Fruit fly (Drosophila melanogaster) whole organism, adult: ENCODE results near the gene CG31140.
A peak's percentile ranks its signal among the peaks of the same experiment; 100 is the strongest.

ENCODE experiments used
- CG11617 ChIP-seq: fragments of 200-800 bp; sonication (Bioruptor generic); optimal IDR thresholded peaks from 2 replicates; lab custom pipeline; 2017; ENCODE audit warnings: mild to moderate bottlenecking, missing biosample characterization, missing genetic modification reagents, missing genetic modification characterization
- CG12768 ChIP-seq: fragments of 200-800 bp; sonication (Bioruptor generic); optimal IDR thresholded peaks from 2 replicates; lab custom pipeline; 2017; ENCODE audit warnings: missing biosample characterization, missing genetic modification characterization, mild to moderate bottlenecking, moderate library complexity, missing genetic modification reagents
- CG14711 ChIP-seq: fragments of 200-800 bp; sonication (Bioruptor generic); optimal IDR thresholded peaks from 2 replicates; lab custom pipeline; 2018; ENCODE audit warnings: missing biosample characterization, mild to moderate bottlenecking, missing genetic modification characterization, moderate library complexity
- CG1620 ChIP-seq: fragments of 200-800 bp; sonication (Bioruptor generic); optimal IDR thresholded peaks from 2 replicates; lab custom pipeline; 2016; ENCODE audit warnings: missing biosample characterization, missing genetic modification characterization
- CG33017 ChIP-seq: fragments of 200-800 bp; sonication (Bioruptor generic); optimal IDR thresholded peaks from 2 replicates; lab custom pipeline; 2018; ENCODE audit warnings: missing biosample characterization, mild to moderate bottlenecking, missing genetic modification characterization, moderate library complexity
- CG5204 ChIP-seq: fragments of 200-800 bp; sonication (Bioruptor generic); optimal IDR thresholded peaks from 2 replicates; lab custom pipeline; 2016; ENCODE audit warnings: missing biosample characterization, missing genetic modification characterization
- CG7045 ChIP-seq: fragments of 200-800 bp; sonication (Bioruptor generic); optimal IDR thresholded peaks from 2 replicates; lab custom pipeline; 2017; ENCODE audit warnings: missing biosample characterization, mild to moderate bottlenecking, missing genetic modification characterization
- CG7101 ChIP-seq: fragments of 200-800 bp; sonication (Bioruptor generic); optimal IDR thresholded peaks from 2 replicates; lab custom pipeline; 2018; ENCODE audit warnings: missing biosample characterization, mild to moderate bottlenecking, missing genetic modification characterization, moderate library complexity
- Crg-1 ChIP-seq: fragments of 200-800 bp; sonication (Bioruptor generic); optimal IDR thresholded peaks from 2 replicates; lab custom pipeline; 2016; ENCODE audit warnings: missing biosample characterization, missing genetic modification characterization
- Hr96 ChIP-seq: fragments of 200-800 bp; sonication (Bioruptor generic); optimal IDR thresholded peaks from 2 replicates; lab custom pipeline; 2016; ENCODE audit warnings: missing biosample characterization, missing genetic modification characterization
- Mnt ChIP-seq: fragments of 200-800 bp; sonication (Bioruptor generic); optimal IDR thresholded peaks from 2 replicates; lab custom pipeline; 2016; ENCODE audit warnings: missing biosample characterization, mild to moderate bottlenecking, missing genetic modification characterization
- bab1 ChIP-seq: fragments of 200-800 bp; sonication (Bioruptor generic); optimal IDR thresholded peaks from 3 replicates; lab custom pipeline; 2019; ENCODE audit warnings: missing biosample characterization, mild to moderate bottlenecking, missing genetic modification characterization, moderate library complexity
- cic ChIP-seq: fragments of 200-800 bp; sonication (Bioruptor generic); optimal IDR thresholded peaks from 2 replicates; lab custom pipeline; 2017; ENCODE audit warnings: missing biosample characterization, mild to moderate bottlenecking, missing genetic modification characterization, moderate library complexity
- cnc ChIP-seq, 2 experiments: fragments of >200 bp; optimal IDR thresholded peaks; 2 replicates each; lab custom pipeline; 2017
- kay ChIP-seq: fragments of 200-800 bp; sonication (Bioruptor generic); peaks from one replicate; lab custom pipeline; 2016; ENCODE audit warnings: missing biosample characterization, missing genetic modification characterization, borderline replicate concordance
- ovo ChIP-seq: fragments of 200-800 bp; sonication (Bioruptor generic); optimal IDR thresholded peaks from 2 replicates; lab custom pipeline; 2016; ENCODE audit warnings: missing biosample characterization, missing genetic modification characterization
- pad ChIP-seq: fragments of 200-800 bp; sonication (Bioruptor generic); optimal IDR thresholded peaks from 3 replicates; lab custom pipeline; 2017; ENCODE audit warnings: missing biosample characterization, missing genetic modification characterization, mild to moderate bottlenecking, moderate library complexity, missing genetic modification reagents
- tj ChIP-seq: fragments of 200-800 bp; sonication (Bioruptor generic); optimal IDR thresholded peaks from 3 replicates; lab custom pipeline; 2017; ENCODE audit warnings: missing biosample characterization, mild to moderate bottlenecking, missing genetic modification characterization, moderate library complexity
- toe ChIP-seq: fragments of 200-800 bp; sonication (Bioruptor generic); optimal IDR thresholded peaks from 2 replicates; lab custom pipeline; 2016; ENCODE audit warnings: missing biosample characterization, missing genetic modification characterization

CG31140 gene

dm6 chr3R:24024123-24024522, 61.1 kb downstream of the CG31140 start:
- TF ChIP-seq kay (GFP tag; lab: Kevin White, UChicago) (no peak), cic (GFP tag; lab: Kevin White, UChicago) (no peak), Crg-1 (no peak), Mnt (GFP tag; lab: Kevin White, UChicago) (no peak), bab1 (GFP tag; lab: Kevin White, UChicago) (no peak), tj (GFP tag; lab: Kevin White, UChicago) (no peak), toe (GFP tag; lab: Kevin White, UChicago) (no peak), pad (no peak), CG7045 (no peak), CG33017 (tag; lab: Kevin White, UChicago) (no peak), CG1620 (no peak)

dm6 chr3R:24024688-24025087, 61.7 kb downstream of the CG31140 start:
- TF ChIP-seq Mnt (GFP tag; lab: Kevin White, UChicago) (no peak), CG12768 (GFP tag; lab: Kevin White, UChicago) (no peak), kay (GFP tag; lab: Kevin White, UChicago) (peak; percentile 29)

DNA sequence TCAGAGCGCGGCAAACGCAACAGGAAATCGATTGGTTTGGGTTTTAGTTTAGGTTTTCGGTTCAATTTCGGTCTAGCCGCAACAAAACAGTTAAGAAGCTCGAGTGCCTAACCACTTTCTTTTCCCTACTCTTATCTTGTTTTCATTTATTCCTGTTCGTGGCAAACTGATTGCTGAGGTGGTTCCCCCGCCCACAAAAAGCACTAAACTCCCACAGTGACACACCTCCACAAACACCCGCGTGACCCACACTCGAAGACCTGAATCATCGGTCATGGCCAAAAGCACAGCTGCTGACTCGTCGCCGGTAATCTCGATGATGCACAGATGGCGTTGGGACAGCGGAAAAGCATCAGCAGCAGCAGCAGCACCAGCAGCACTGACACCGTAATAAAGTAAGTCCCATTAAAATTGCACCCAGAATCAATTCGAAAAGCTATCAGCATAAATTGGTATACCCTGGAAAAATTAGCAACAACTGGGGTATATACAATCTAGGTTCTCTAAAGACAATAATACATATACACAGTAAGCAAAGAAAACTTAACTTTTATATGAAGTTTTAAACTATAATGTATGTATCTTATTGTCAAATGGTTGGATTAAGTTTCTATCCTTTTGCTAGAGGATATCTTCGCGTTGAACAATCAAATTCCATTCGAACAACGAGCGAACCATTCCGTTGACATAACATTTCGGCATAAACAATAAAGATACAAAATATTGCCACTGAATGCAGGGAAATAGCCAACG, 62.9 kb downstream of the CG31140 start:
- TF ChIP-seq CG12768 (GFP tag; lab: Kevin White, UChicago) (no peak), Hr96 (no peak), CG7045 (no peak)

DNA sequence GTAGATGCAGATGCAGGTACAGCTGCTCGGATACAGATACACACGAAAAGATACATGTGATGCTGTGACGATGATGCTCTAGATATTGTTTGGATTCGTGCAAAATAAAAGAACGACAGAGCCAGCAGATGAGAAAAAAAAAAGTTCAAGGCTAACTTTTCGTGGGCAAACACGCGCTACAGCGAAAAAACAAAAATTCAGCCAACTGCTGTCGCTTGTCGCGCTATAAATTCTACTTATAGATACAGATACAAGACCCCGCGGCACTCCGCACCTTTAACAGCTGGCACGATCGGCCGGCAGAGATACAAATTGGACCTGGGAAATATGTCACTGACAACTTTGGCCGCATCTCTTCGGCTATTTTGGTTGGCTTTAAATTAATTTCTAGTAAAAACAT, 63.5 kb downstream of the CG31140 start:
- TF ChIP-seq CG11617 (GFP tag; lab: Kevin White, UChicago): peak; percentile 27
- no peak for TF ChIP-seq CG5204 (GFP tag; lab: Kevin White, UChicago)
- peak; percentile 40 for TF ChIP-seq Mnt (GFP tag; lab: Kevin White, UChicago)
- TF ChIP-seq CG12768 (GFP tag; lab: Kevin White, UChicago): peak; percentile 14

DNA sequence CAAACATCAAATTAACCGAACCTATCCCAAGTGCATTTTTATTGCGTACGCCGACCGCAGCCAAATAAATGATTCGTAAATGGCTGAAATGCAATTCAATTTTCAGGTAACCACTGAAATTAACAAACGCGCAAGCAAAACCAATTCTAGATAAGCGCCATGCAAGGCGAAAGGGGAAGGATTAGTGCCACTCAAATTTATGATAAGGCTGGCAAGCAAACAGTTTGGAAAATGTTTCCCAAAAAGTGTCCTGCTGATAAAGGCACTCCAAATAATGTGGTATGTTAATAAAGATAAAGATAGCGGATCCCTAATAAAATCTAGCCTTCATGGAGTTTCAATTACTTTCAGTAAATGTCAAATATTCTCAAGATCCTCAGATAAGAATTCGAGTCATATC, 64.2 kb downstream of the CG31140 start:
- TF ChIP-seq pad (no peak), cnc (optimal IDR thresholded peaks at IDR 0.05; lab: Kevin White, UChicago) (no peak), tj (GFP tag; lab: Kevin White, UChicago) (no peak), CG1620 (no peak), toe (GFP tag; lab: Kevin White, UChicago) (no peak), CG14711 (tag; lab: Kevin White, UChicago) (no peak), CG7101 (tag; lab: Kevin White, UChicago) (no peak), Crg-1 (no peak), CG5204 (GFP tag; lab: Kevin White, UChicago) (no peak), kay (GFP tag; lab: Kevin White, UChicago) (no peak), Mnt (GFP tag; lab: Kevin White, UChicago) (no peak), CG11617 (GFP tag; lab: Kevin White, UChicago) (no peak), bab1 (GFP tag; lab: Kevin White, UChicago) (no peak)

DNA sequence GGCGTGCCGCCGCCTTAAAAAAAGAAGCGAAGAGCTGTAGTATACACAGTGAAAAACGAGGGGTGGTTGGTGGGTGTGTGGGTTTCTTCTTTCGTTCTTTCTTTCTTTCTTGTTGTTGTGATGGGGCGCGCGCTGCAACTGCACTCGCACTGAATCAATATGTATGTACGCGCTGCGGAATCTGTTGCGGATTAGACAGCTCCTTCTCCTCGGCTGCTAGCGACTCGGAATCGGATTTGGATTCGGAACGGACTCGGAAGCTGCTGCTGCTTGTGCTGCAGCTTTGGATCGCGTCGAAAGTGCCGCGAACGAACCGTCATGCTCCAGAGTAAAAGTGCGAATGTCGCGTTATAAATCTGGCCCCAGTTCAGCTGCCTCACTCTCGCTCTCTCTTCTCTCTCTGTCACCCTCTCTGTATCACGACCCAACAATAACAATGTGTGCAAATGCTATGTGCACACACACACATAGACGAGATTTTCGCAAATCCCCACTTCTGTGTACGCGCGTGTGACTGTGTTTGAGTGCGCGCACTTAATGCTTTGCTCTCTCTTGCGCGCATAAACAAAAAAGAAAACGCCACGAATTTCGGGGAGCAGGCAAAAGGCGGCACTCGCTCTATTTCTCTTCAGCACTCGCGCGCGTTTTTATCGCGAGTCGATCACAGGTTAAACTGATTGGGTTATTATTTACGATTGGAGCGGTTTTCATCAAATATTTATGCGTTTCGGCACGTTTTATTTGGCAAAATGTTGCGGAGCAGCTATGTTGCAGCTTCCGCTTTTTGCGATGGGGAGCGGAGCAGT, 68.2 kb downstream of the CG31140 start:
- TF ChIP-seq CG33017 (tag; lab: Kevin White, UChicago) (peak; percentile 15), bab1 (GFP tag; lab: Kevin White, UChicago) (peak; percentile 20), CG12768 (GFP tag; lab: Kevin White, UChicago) (peak; percentile 75), CG7101 (tag; lab: Kevin White, UChicago) (peak; percentile 31), Hr96 (no peak), cnc (optimal IDR thresholded peaks at IDR 0.05; lab: Kevin White, UChicago) (no peak), ovo (GFP tag; lab: Kevin White, UChicago) (no peak), pad (peak; percentile 57), CG7045 (peak; percentile 47), cic (GFP tag; lab: Kevin White, UChicago) (peak; percentile 56), kay (GFP tag; lab: Kevin White, UChicago) (no peak), CG1620 (peak; percentile 3), tj (GFP tag; lab: Kevin White, UChicago) (peak; percentile 79), Crg-1 (peak; percentile 7), Mnt (GFP tag; lab: Kevin White, UChicago) (peak; percentile 69)

dm6 chr3R:24031825-24032523, 69.0 kb downstream of the CG31140 start, which contains the start of the genes KrT95D and Mettl3:
TSS of gene KrT95D (minus strand) at chr3R:24031827.
TSS of gene Mettl3 (plus strand) at chr3R:24032157.
- TF ChIP-seq Mnt (GFP tag; lab: Kevin White, UChicago) (no peak), Crg-1 (peak; percentile 36), CG1620 (peak; percentile 23), cic (GFP tag; lab: Kevin White, UChicago) (no peak), bab1 (GFP tag; lab: Kevin White, UChicago) (no peak), pad (no peak), CG11617 (GFP tag; lab: Kevin White, UChicago) (peak; percentile 39), CG7101 (tag; lab: Kevin White, UChicago) (no peak), CG14711 (tag; lab: Kevin White, UChicago) (no peak), kay (GFP tag; lab: Kevin White, UChicago) (no peak), Hr96 (peak; percentile 35)
